Worm (Caenorhabditis elegans) whole organism, L1 larva: ENCODE results near the gene fipr-5.

ENCODE experiments used
- C16A3.4 ChIP-seq: fragments of 150-350 bp; optimal IDR thresholded peaks from 2 replicates; lab custom pipeline; 2014; ENCODE audit warnings: missing biosample characterization, missing genetic modification characterization
- C34B4.2 ChIP-seq: sonication (generic microtip); optimal IDR thresholded peaks from 2 replicates; lab custom pipeline; 2017; ENCODE audit warnings: mild to moderate bottlenecking, missing genetic modification characterization, missing compliant biosample characterization
- F16B12.6 ChIP-seq: fragments of 150-350 bp; optimal IDR thresholded peaks from 2 replicates; lab custom pipeline; 2014; ENCODE audit warnings: missing biosample characterization, missing genetic modification characterization
- aly-2 ChIP-seq: fragments of 150-350 bp; optimal IDR thresholded peaks from 2 replicates; lab custom pipeline; 2014; ENCODE audit warnings: missing biosample characterization, missing genetic modification characterization
- ama-1 ChIP-seq: fragments of 150-350 bp; optimal IDR thresholded peaks from 2 replicates; lab custom pipeline; 2014
- ceh-82 ChIP-seq, 3 experiments: fragments of 150-350 bp in 1 of 3; sonication (generic microtip) in 2 of 3; optimal IDR thresholded peaks; 2 replicates each; lab custom pipeline; 2014 to 2017; ENCODE audit warnings: missing biosample characterization in 3 of 3, missing genetic modification characterization in 3 of 3
- ceh-88 ChIP-seq: fragments of 200-800 bp; sonication (Bioruptor generic); IDR thresholded peaks from 2 replicates; pipeline ENCODE4 v1.3.6; 2022; ENCODE audit warnings: missing genetic modification characterization, missing compliant biosample characterization
- dpl-1 ChIP-seq, 3 experiments: fragments of 150-350 bp in 2 of 3; sonication (generic microtip) in 1 of 3; optimal IDR thresholded peaks; 2 replicates each; lab custom pipeline; 2014 to 2017; ENCODE audit warnings: missing biosample characterization in 3 of 3, missing genetic modification characterization in 3 of 3, missing genetic modification reagents in 3 of 3
- dsc-1 ChIP-seq: sonication (generic microtip); optimal IDR thresholded peaks from 2 replicates; lab custom pipeline; 2016; ENCODE audit warnings: mild to moderate bottlenecking, missing genetic modification characterization, missing compliant biosample characterization
- efl-1 ChIP-seq, 4 experiments: fragments of 150-350 bp; optimal IDR thresholded peaks in 3 of 4; peaks in 1 of 4; 1 replicate in 1 of 4; 2 replicates in 3 of 4; lab custom pipeline; 2014; ENCODE audit warnings: missing biosample characterization in 2 of 4, missing genetic modification characterization in 2 of 4, missing genetic modification reagents in 2 of 4
- egl-27 ChIP-seq, 2 experiments: fragments of 150-350 bp in 1 of 2; sonication (generic microtip); optimal IDR thresholded peaks; 3 replicates each; lab custom pipeline; 2017 to 2018; ENCODE audit warnings: missing biosample characterization in 2 of 2, missing genetic modification characterization in 2 of 2, missing genetic modification reagents in 2 of 2
- elt-2 ChIP-seq: sonication (generic microtip); optimal IDR thresholded peaks from 2 replicates; lab custom pipeline; 2016; ENCODE audit warnings: missing genetic modification characterization, mild to moderate bottlenecking, inconsistent platforms, missing compliant biosample characterization, missing genetic modification reagents
- elt-3 ChIP-seq, 6 experiments: fragments of 150-350 bp in 1 of 6; sonication (generic microtip); optimal IDR thresholded peaks; 2 replicates each; lab custom pipeline; 2017 to 2018; ENCODE audit warnings: missing biosample characterization in 6 of 6, missing genetic modification characterization in 6 of 6, inconsistent platforms in 1 of 6
- ets-5 ChIP-seq: fragments of 200-800 bp; sonication (Bioruptor generic); IDR thresholded peaks from 2 replicates; pipeline ENCODE4 v1.3.6; 2022; ENCODE audit warnings: missing genetic modification characterization, missing compliant biosample characterization
- fkh-10 ChIP-seq: sonication (generic microtip); optimal IDR thresholded peaks from 2 replicates; lab custom pipeline; 2017; ENCODE audit warnings: missing biosample characterization, missing genetic modification reagents, missing genetic modification characterization
- grh-1 ChIP-seq: fragments of 200-800 bp; sonication (Bioruptor generic); IDR thresholded peaks from 2 replicates; pipeline ENCODE4 v1.3.6; 2022; ENCODE audit warnings: missing genetic modification reagents, missing genetic modification characterization, missing compliant biosample characterization
- hlh-4 ChIP-seq: sonication (generic microtip); optimal IDR thresholded peaks from 2 replicates; lab custom pipeline; 2016; ENCODE audit warnings: mild to moderate bottlenecking, missing genetic modification characterization, missing compliant biosample characterization
- irx-1 ChIP-seq: sonication (generic microtip); optimal IDR thresholded peaks from 2 replicates; lab custom pipeline; 2016; ENCODE audit warnings: missing genetic modification characterization, missing compliant biosample characterization
- lin-13 ChIP-seq: fragments of 150-350 bp; optimal IDR thresholded peaks from 2 replicates; lab custom pipeline; 2014; ENCODE audit warnings: missing biosample characterization, missing genetic modification reagents, missing genetic modification characterization
- lin-14 ChIP-seq: fragments of 200-800 bp; sonication (Bioruptor generic); optimal IDR thresholded peaks from 2 replicates; lab custom pipeline; 2018; ENCODE audit warnings: mild to moderate bottlenecking, missing genetic modification characterization, moderate library complexity, missing compliant biosample characterization
- lin-15B ChIP-seq: fragments of 150-350 bp; sonication (generic microtip); optimal IDR thresholded peaks from 3 replicates; lab custom pipeline; 2014; ENCODE audit warnings: missing biosample characterization, missing genetic modification characterization
- lin-35 ChIP-seq, 2 experiments: fragments of 150-350 bp; optimal IDR thresholded peaks; 2 replicates each; lab custom pipeline; 2014; ENCODE audit warnings: missing biosample characterization in 2 of 2, missing genetic modification characterization in 2 of 2, missing genetic modification reagents in 2 of 2
- lin-39 ChIP-seq: fragments of 150-350 bp; optimal IDR thresholded peaks from 2 replicates; lab custom pipeline; 2014; ENCODE audit warnings: missing biosample characterization, missing genetic modification reagents, missing genetic modification characterization
- lir-3 ChIP-seq: sonication (generic microtip); optimal IDR thresholded peaks from 2 replicates; lab custom pipeline; 2016; ENCODE audit warnings: mild to moderate bottlenecking, missing genetic modification characterization, moderate library complexity, missing compliant biosample characterization; ENCODE audit not compliant: poor library complexity
- lsy-2 ChIP-seq, 2 experiments: fragments of 150-350 bp; optimal IDR thresholded peaks; 2 replicates each; lab custom pipeline; 2014; ENCODE audit warnings: missing biosample characterization in 2 of 2, missing genetic modification characterization in 2 of 2
- mdl-1 ChIP-seq, 2 experiments: fragments of 150-350 bp; optimal IDR thresholded peaks; 2 replicates each; lab custom pipeline; 2014 to 2017; ENCODE audit warnings: missing biosample characterization in 2 of 2, missing genetic modification characterization in 2 of 2, inconsistent platforms in 1 of 2
- mef-2 ChIP-seq: fragments of 150-350 bp; optimal IDR thresholded peaks from 2 replicates; lab custom pipeline; 2014; ENCODE audit warnings: missing biosample characterization, missing genetic modification characterization
- mep-1 ChIP-seq: fragments of 150-350 bp; optimal IDR thresholded peaks from 2 replicates; lab custom pipeline; 2014; ENCODE audit warnings: missing biosample characterization, missing genetic modification characterization
- nhr-11 ChIP-seq: fragments of 150-350 bp; optimal IDR thresholded peaks from 2 replicates; lab custom pipeline; 2014; ENCODE audit warnings: missing biosample characterization, missing genetic modification characterization
- nhr-19 ChIP-seq: fragments of 200-800 bp; sonication (Bioruptor generic); conservative IDR thresholded peaks from 2 replicates; pipeline ENCODE4 v1.3.6; 2022; ENCODE audit warnings: missing genetic modification characterization, missing compliant biosample characterization
- nhr-20 ChIP-seq: sonication (generic microtip); optimal IDR thresholded peaks from 2 replicates; lab custom pipeline; 2016; ENCODE audit warnings: mild to moderate bottlenecking, missing genetic modification characterization, missing compliant biosample characterization
- nhr-47 ChIP-seq: sonication (generic microtip); optimal IDR thresholded peaks from 2 replicates; lab custom pipeline; 2016; ENCODE audit warnings: mild to moderate bottlenecking, missing genetic modification characterization, moderate library complexity, missing compliant biosample characterization
- nhr-71 ChIP-seq: sonication (generic microtip); optimal IDR thresholded peaks from 2 replicates; lab custom pipeline; 2016; ENCODE audit warnings: mild to moderate bottlenecking, missing genetic modification characterization, moderate library complexity, missing compliant biosample characterization
- nhr-77 ChIP-seq: fragments of 150-350 bp; optimal IDR thresholded peaks from 2 replicates; lab custom pipeline; 2014; ENCODE audit warnings: missing biosample characterization, missing genetic modification characterization
- nhr-85 ChIP-seq: sonication (generic microtip); peaks from one replicate; lab custom pipeline; 2016; ENCODE audit warnings: missing genetic modification characterization, inconsistent platforms, missing compliant biosample characterization
- nhr-90 ChIP-seq: sonication (generic microtip); optimal IDR thresholded peaks from 2 replicates; lab custom pipeline; 2016; ENCODE audit warnings: mild to moderate bottlenecking, missing genetic modification characterization, missing compliant biosample characterization; ENCODE audit not compliant: poor library complexity
- pag-3 ChIP-seq: sonication (generic microtip); optimal IDR thresholded peaks from 2 replicates; lab custom pipeline; 2017; ENCODE audit warnings: missing genetic modification characterization, mild to moderate bottlenecking, missing compliant biosample characterization, antibody characterized with exemption, borderline replicate concordance; ENCODE audit not compliant: insufficient read depth
- rnt-1 ChIP-seq: sonication (generic microtip); optimal IDR thresholded peaks from 2 replicates; lab custom pipeline; 2016; ENCODE audit warnings: mild to moderate bottlenecking, missing genetic modification characterization, moderate library complexity, missing compliant biosample characterization
- skn-1 ChIP-seq: fragments of 150-350 bp; optimal IDR thresholded peaks from 2 replicates; lab custom pipeline; 2014; ENCODE audit warnings: missing biosample characterization, missing genetic modification characterization
- snpc-4 ChIP-seq: fragments of 150-350 bp; optimal IDR thresholded peaks from 2 replicates; lab custom pipeline; 2014; ENCODE audit warnings: missing biosample characterization, missing genetic modification characterization
- snu-23 ChIP-seq: sonication (generic microtip); optimal IDR thresholded peaks from 2 replicates; lab custom pipeline; 2016; ENCODE audit warnings: missing genetic modification characterization, missing compliant biosample characterization
- sox-4 ChIP-seq: sonication (generic microtip); optimal IDR thresholded peaks from 2 replicates; lab custom pipeline; 2016; ENCODE audit warnings: missing genetic modification characterization, missing compliant biosample characterization
- sup-37 ChIP-seq: fragments of 200-800 bp; sonication (Bioruptor generic); optimal IDR thresholded peaks from 2 replicates; lab custom pipeline; 2018; ENCODE audit warnings: mild to moderate bottlenecking, missing genetic modification characterization, missing compliant biosample characterization
- swsn-7 ChIP-seq: sonication (generic microtip); optimal IDR thresholded peaks from 2 replicates; lab custom pipeline; 2016; ENCODE audit warnings: missing genetic modification characterization, missing compliant biosample characterization
- tbx-2 ChIP-seq: sonication (generic microtip); optimal IDR thresholded peaks from 2 replicates; lab custom pipeline; 2016; ENCODE audit warnings: missing genetic modification characterization, missing compliant biosample characterization
- tlp-1 ChIP-seq: fragments of 150-350 bp; optimal IDR thresholded peaks from 2 replicates; lab custom pipeline; 2014; ENCODE audit warnings: missing biosample characterization, missing genetic modification characterization
- unc-130 ChIP-seq: fragments of 150-350 bp; optimal IDR thresholded peaks from 2 replicates; lab custom pipeline; 2017; ENCODE audit warnings: missing biosample characterization, missing genetic modification characterization, inconsistent platforms
- unc-30 ChIP-seq: sonication (generic microtip); optimal IDR thresholded peaks from 2 replicates; lab custom pipeline; 2017; ENCODE audit warnings: missing biosample characterization, missing genetic modification characterization
- unc-62 ChIP-seq: fragments of 150-350 bp; optimal IDR thresholded peaks from 2 replicates; lab custom pipeline; 2014; ENCODE audit warnings: missing biosample characterization, missing genetic modification reagents, missing genetic modification characterization
- unc-86 ChIP-seq: sonication (generic microtip); optimal IDR thresholded peaks from 2 replicates; lab custom pipeline; 2016; ENCODE audit warnings: missing genetic modification characterization, missing compliant biosample characterization
- xbp-1 ChIP-seq: sonication (generic microtip); optimal IDR thresholded peaks from 2 replicates; lab custom pipeline; 2016; ENCODE audit warnings: missing genetic modification characterization, missing compliant biosample characterization
- zip-4 ChIP-seq: fragments of 200-800 bp; sonication (Bioruptor generic); optimal IDR thresholded peaks from 2 replicates; lab custom pipeline; 2018; ENCODE audit warnings: mild to moderate bottlenecking, missing genetic modification characterization, moderate library complexity, missing compliant biosample characterization

Gene fipr-5

ce11 chrV:10204863-10205338 lies 16.3 kb downstream of the fipr-5 start, which contains the start of the genes ZK856.19 and ZK856.11:
ZK856.19 (minus strand) TSS chrV:10204913.
ZK856.11 (minus strand) TSS chrV:10204938.
- no peak for TF ChIP-seq mdl-1 (tag; optimal IDR thresholded peaks at IDR 0.05; lab: Kevin White, UChicago)
- TF ChIP-seq ama-1, result peak; percentile 6
- no peak for TF ChIP-seq unc-62 (GFP tag; lab: Kevin White, UChicago)
- TF ChIP-seq ets-5 (GFP tag; lab: Robert Waterston, UW), result no peak
- TF ChIP-seq elt-3 (tag; optimal IDR thresholded peaks at IDR 0.05; lab: Kevin White, UChicago), result peak in 2 of 6 experiments; percentile 2 to 18
- TF ChIP-seq sup-37 (GFP tag; lab: Kevin White, UChicago), result no peak
- peak; percentile 69 for TF ChIP-seq snpc-4 (tag; lab: Kevin White, UChicago)
- TF ChIP-seq C16A3.4 (tag; lab: Kevin White, UChicago), result peak; percentile 68
- TF ChIP-seq lin-14, result peak; percentile 69
- peak; percentile 36 for TF ChIP-seq F16B12.6 (tag; lab: Kevin White, UChicago)
- peak; percentile 78 for TF ChIP-seq tbx-2 (tag; lab: Kevin White, UChicago)
- peak; percentile 60 for TF ChIP-seq unc-130 (tag; lab: Kevin White, UChicago)
- TF ChIP-seq lsy-2 (tag; optimal IDR thresholded peaks at IDR 0.05; lab: Kevin White, UChicago), result peak; percentile 79 to 88
- TF ChIP-seq fkh-10 (GFP tag; lab: Kevin White, UChicago), result no peak
- peak; percentile 54 for TF ChIP-seq unc-86
- peak; percentile 0 for TF ChIP-seq sox-4 (tag; lab: Kevin White, UChicago)
- peak; percentile 78 for TF ChIP-seq nhr-20 (tag; lab: Kevin White, UChicago)
- TF ChIP-seq lin-35 (GFP tag; optimal IDR thresholded peaks at IDR 0.05; lab: Kevin White, UChicago), result peak; percentile 70 to 75
- TF ChIP-seq nhr-85 (tag; lab: Kevin White, UChicago), result peak; percentile 86
- peak; percentile 31 for TF ChIP-seq elt-2 (tag; lab: Kevin White, UChicago)
- peak; percentile 24 for TF ChIP-seq nhr-77 (tag; lab: Kevin White, UChicago)
- peak; percentile 33 for TF ChIP-seq nhr-11
- no peak for TF ChIP-seq unc-30
- peak; percentile 58 to 73 (median 72) for TF ChIP-seq dpl-1 (GFP tag; optimal IDR thresholded peaks at IDR 0.05; lab: Kevin White, UChicago)
- peak; percentile 21 to 47 (median 40) for TF ChIP-seq ceh-82 (tag; optimal IDR thresholded peaks at IDR 0.05; lab: Kevin White, UChicago)
- TF ChIP-seq nhr-90, result peak; percentile 78
- TF ChIP-seq nhr-71 (tag; lab: Kevin White, UChicago), result peak; percentile 85
- peak; percentile 77 for TF ChIP-seq swsn-7 (tag; lab: Kevin White, UChicago)
- TF ChIP-seq lin-39 (tag; lab: Kevin White, UChicago), result peak; percentile 37
- TF ChIP-seq C34B4.2, result no peak
- peak; percentile 50 for TF ChIP-seq lir-3 (tag; lab: Kevin White, UChicago)
- peak; percentile 1 for TF ChIP-seq lin-13 (GFP tag; lab: Kevin White, UChicago)
- peak; percentile 69 for TF ChIP-seq dsc-1 (tag; lab: Kevin White, UChicago)
- TF ChIP-seq pag-3, result no peak
- TF ChIP-seq mef-2 (tag; lab: Kevin White, UChicago), result no peak
- TF ChIP-seq hlh-4 (tag; lab: Kevin White, UChicago), result no peak
- peak; percentile 79 for TF ChIP-seq snu-23
- peak; percentile 39 for TF ChIP-seq aly-2
- no peak for TF ChIP-seq tlp-1 (tag; lab: Kevin White, UChicago)
- peak; percentile 55; the same call in 1 of the 2 replicates for TF ChIP-seq grh-1 (GFP tag; lab: Robert Waterston, UW)
- no peak for TF ChIP-seq egl-27 (tag; optimal IDR thresholded peaks at IDR 0.05; lab: Kevin White, UChicago)
- peak; percentile 78 for TF ChIP-seq lin-15B (tag; lab: Kevin White, UChicago)
- peak; percentile 75 for TF ChIP-seq nhr-19
- peak; percentile 37 for TF ChIP-seq skn-1 (tag; lab: Kevin White, UChicago)
- TF ChIP-seq zip-4 (GFP tag; lab: Kevin White, UChicago), result peak; percentile 4
- peak; percentile 40 for TF ChIP-seq irx-1 (tag; lab: Kevin White, UChicago)
- no peak for TF ChIP-seq ceh-88 (GFP tag; lab: Robert Waterston, UW)
- TF ChIP-seq rnt-1 (tag; lab: Kevin White, UChicago), result peak; percentile 70
- TF ChIP-seq mep-1 (tag; lab: Kevin White, UChicago), result peak; percentile 88
- peak; percentile 77 for TF ChIP-seq xbp-1 (tag; lab: Kevin White, UChicago)
- peak; percentile 83 for TF ChIP-seq nhr-47 (tag; lab: Kevin White, UChicago)
- TF ChIP-seq efl-1 (optimal IDR thresholded peaks at IDR 0.05; lab: Kevin White, UChicago), result peak; percentile 63 to 74
- peak; percentile 66 to 97 for TF ChIP-seq efl-1 (GFP tag; optimal IDR thresholded peaks at IDR 0.05 in 1 of 2; lab: Kevin White, UChicago)
